Worm (Caenorhabditis elegans) whole organism, L4 larva: Measurements from ENCODE around the gene F22F7.3.

Experiments used
- Y48G9A.11 ChIP-seq: fragments of 200-800 bp; sonication (Bioruptor generic); IDR thresholded peaks from 2 replicates; pipeline ENCODE4 v1.3.6; 2022; ENCODE audit warnings: missing genetic modification reagents, missing genetic modification characterization, missing compliant biosample characterization
- aha-1 ChIP-seq: fragments of 150-350 bp; peaks from one replicate; lab custom pipeline; 2014; ENCODE audit warnings: missing biosample characterization, missing genetic modification characterization
- jun-1 ChIP-seq: fragments of 150-350 bp; optimal IDR thresholded peaks from 2 replicates; lab custom pipeline; 2014; ENCODE audit warnings: missing biosample characterization, missing genetic modification reagents, missing genetic modification characterization
- nhr-10 ChIP-seq: fragments of 150-350 bp; optimal IDR thresholded peaks from 2 replicates; lab custom pipeline; 2014; ENCODE audit warnings: missing biosample characterization, missing genetic modification characterization
- nhr-77 ChIP-seq: fragments of 150-350 bp; optimal IDR thresholded peaks from 2 replicates; lab custom pipeline; 2014; ENCODE audit warnings: missing biosample characterization, missing genetic modification characterization
- zfp-3 ChIP-seq: fragments of 200-800 bp; sonication (Bioruptor generic); conservative IDR thresholded peaks from 2 replicates; pipeline ENCODE4 v1.3.6; 2022; ENCODE audit warnings: missing genetic modification reagents, missing genetic modification characterization, missing compliant biosample characterization

The F22F7.3 gene

ce11 chrV:2163735-2164134 lies 53.3 kb downstream of the F22F7.3 start, which contains the start of gene str-255:
TSS of gene str-255 (minus strand) at chrV:2163835.
- TF ChIP-seq aha-1 (tag; lab: Kevin White, UChicago) (no peak), zfp-3 (no peak), jun-1 (tag; lab: Kevin White, UChicago) (no peak), nhr-77 (tag; lab: Kevin White, UChicago) (no peak), nhr-10 (no peak), Y48G9A.11 (no peak)
